Worm (Caenorhabditis elegans) whole organism, early embryonic: ENCODE data around the gene col-164.

Source experiments
- B0310.2 ChIP-seq: sonication (generic microtip); optimal IDR thresholded peaks from 2 replicates; lab custom pipeline; 2016; ENCODE audit warnings: mild to moderate bottlenecking, missing genetic modification characterization, missing compliant biosample characterization
- F13C5.2 ChIP-seq: sonication (generic microtip); optimal IDR thresholded peaks from 2 replicates; lab custom pipeline; 2017; ENCODE audit warnings: mild to moderate bottlenecking, missing genetic modification characterization, inconsistent platforms, missing compliant biosample characterization
- aly-1 ChIP-seq: sonication (generic microtip); optimal IDR thresholded peaks from 2 replicates; lab custom pipeline; 2016; ENCODE audit warnings: missing genetic modification characterization, missing compliant biosample characterization
- ama-1 ChIP-seq: fragments of 150-350 bp; optimal IDR thresholded peaks from 2 replicates; lab custom pipeline; 2014
- ceh-13 ChIP-seq: fragments of 200-800 bp; sonication (Bioruptor generic); optimal IDR thresholded peaks from 2 replicates; lab custom pipeline; 2018; ENCODE audit warnings: mild to moderate bottlenecking, missing genetic modification characterization, missing compliant biosample characterization
- ets-7 ChIP-seq: sonication (generic microtip); optimal IDR thresholded peaks from 2 replicates; lab custom pipeline; 2016; ENCODE audit warnings: missing genotype, missing genetic modification characterization, missing compliant biosample characterization
- hnd-1 ChIP-seq: sonication (generic microtip); optimal IDR thresholded peaks from 2 replicates; lab custom pipeline; 2016; ENCODE audit warnings: missing genetic modification characterization, missing compliant biosample characterization
- tra-4 ChIP-seq: sonication (generic microtip); optimal IDR thresholded peaks from 2 replicates; lab custom pipeline; 2017; ENCODE audit warnings: missing genetic modification characterization, missing compliant biosample characterization

- TF ChIP-seq ama-1 (lab: Kevin White, UChicago) = no peak
- no peak for TF ChIP-seq tra-4 (tag; lab: Kevin White, UChicago)
- TF ChIP-seq ceh-13 (GFP tag; lab: Kevin White, UChicago) = no peak
- no peak for TF ChIP-seq aly-1 (tag; lab: Kevin White, UChicago)
- no peak for TF ChIP-seq hnd-1 (tag; lab: Kevin White, UChicago)
- TF ChIP-seq F13C5.2 (tag; lab: Kevin White, UChicago) = no peak
- no peak for TF ChIP-seq ets-7 (tag; lab: Kevin White, UChicago)
- no peak for TF ChIP-seq B0310.2
These were observed 27.7 kb downstream of the col-164 start, which contains the start of gene gpa-5 for ce11 chrX:2120961-2121360.
